Fruit fly (Drosophila melanogaster) whole organism, embryonic: Measurements from ENCODE around the gene CG18213.

ENCODE experiments used
- B-H2 ChIP-seq: fragments of 200-800 bp; sonication (Bioruptor generic); optimal IDR thresholded peaks from 2 replicates; lab custom pipeline; 2018; ENCODE audit warnings: missing biosample characterization, mild to moderate bottlenecking, missing genetic modification characterization
- CG11085 ChIP-seq: fragments of 200-800 bp; sonication (Bioruptor generic); IDR thresholded peaks from 2 replicates; pipeline ENCODE4 v1.3.6; 2022; ENCODE audit warnings: missing biosample characterization, missing genetic modification characterization
- CG12104 ChIP-seq: fragments of 200-800 bp; sonication (Bioruptor generic); optimal IDR thresholded peaks from 3 replicates; lab custom pipeline; 2016; ENCODE audit warnings: missing biosample characterization, missing genetic modification characterization
- CG13287 ChIP-seq: fragments of 200-800 bp; sonication (Bioruptor generic); IDR thresholded peaks from 2 replicates; pipeline ENCODE4 v1.3.6; 2022; ENCODE audit warnings: missing biosample characterization, missing genetic modification characterization; ENCODE audit not compliant: partially characterized antibody
- CG1602 ChIP-seq: fragments of 200-800 bp; sonication (Bioruptor generic); optimal IDR thresholded peaks from 3 replicates; lab custom pipeline; 2016; ENCODE audit warnings: missing biosample characterization, missing genetic modification characterization
- CG16779 ChIP-seq: fragments of 200-800 bp; sonication (Bioruptor generic); IDR thresholded peaks from 2 replicates; pipeline ENCODE4 v1.3.6; 2022; ENCODE audit warnings: missing biosample characterization, missing genetic modification characterization
- CG18599 ChIP-seq: fragments of 200-800 bp; sonication (Bioruptor generic); optimal IDR thresholded peaks from 3 replicates; lab custom pipeline; 2017; ENCODE audit warnings: missing biosample characterization, missing genetic modification characterization, mild to moderate bottlenecking, moderate library complexity, missing genetic modification reagents
- CG2678 ChIP-seq: fragments of 200-800 bp; sonication (Bioruptor generic); optimal IDR thresholded peaks from 3 replicates; lab custom pipeline; 2019; ENCODE audit warnings: missing biosample characterization, mild to moderate bottlenecking, missing genetic modification characterization, moderate library complexity
- CG32532 ChIP-seq: fragments of 200-800 bp; sonication (Bioruptor generic); IDR thresholded peaks from 2 replicates; pipeline ENCODE4 v1.3.6; 2022; ENCODE audit warnings: missing biosample characterization, missing genetic modification characterization
- CG6765 ChIP-seq: fragments of 200-800 bp; sonication (Bioruptor generic); optimal IDR thresholded peaks from 3 replicates; lab custom pipeline; 2017; ENCODE audit warnings: missing biosample characterization, mild to moderate bottlenecking, missing genetic modification characterization
- CG6813 ChIP-seq: fragments of 200-800 bp; sonication (Bioruptor generic); optimal IDR thresholded peaks from 2 replicates; lab custom pipeline; 2017; ENCODE audit warnings: missing biosample characterization, missing genetic modification characterization, mild to moderate bottlenecking, moderate library complexity, missing genetic modification reagents
- CG8388 ChIP-seq: fragments of 200-800 bp; sonication (Bioruptor generic); optimal IDR thresholded peaks from 2 replicates; lab custom pipeline; 2019; ENCODE audit warnings: missing biosample characterization, mild to moderate bottlenecking, missing genetic modification characterization, moderate library complexity
- D ChIP-seq, 2 experiments: fragments of 200-800 bp in 1 of 2; fragments of >200 bp in 1 of 2; sonication (Bioruptor generic) in 1 of 2; optimal IDR thresholded peaks; 2 replicates in 1 of 2; 3 replicates in 1 of 2; lab custom pipeline; 2017; ENCODE audit warnings: mild to moderate bottlenecking in 1 of 2, missing biosample characterization in 1 of 2, missing genetic modification characterization in 1 of 2, missing genetic modification reagents in 1 of 2
- D19A ChIP-seq: fragments of 200-800 bp; optimal IDR thresholded peaks from 3 replicates; lab custom pipeline; 2019; ENCODE audit warnings: missing biosample characterization, mild to moderate bottlenecking, missing genetic modification characterization, moderate library complexity
- Dip3 ChIP-seq: fragments of 200-800 bp; sonication (Bioruptor generic); optimal IDR thresholded peaks from 3 replicates; lab custom pipeline; 2016; ENCODE audit warnings: missing biosample characterization, missing genetic modification characterization
- Fer3 ChIP-seq: fragments of 200-800 bp; sonication (Bioruptor generic); optimal IDR thresholded peaks from 2 replicates; lab custom pipeline; 2018; ENCODE audit warnings: missing biosample characterization, mild to moderate bottlenecking, missing genetic modification characterization, moderate library complexity
- Hr51 ChIP-seq, 2 experiments: fragments of 200-800 bp; sonication (Bioruptor generic); optimal IDR thresholded peaks; 2 replicates in 1 of 2; 3 replicates in 1 of 2; lab custom pipeline; 2016 to 2018; ENCODE audit warnings: missing biosample characterization in 2 of 2, missing genetic modification characterization in 2 of 2, mild to moderate bottlenecking in 1 of 2, moderate library complexity in 1 of 2
- Lhr ChIP-seq: fragments of 200-800 bp; sonication (Bioruptor generic); optimal IDR thresholded peaks from 3 replicates; lab custom pipeline; 2017; ENCODE audit warnings: mild to moderate bottlenecking, missing biosample characterization, missing genetic modification reagents, missing genetic modification characterization
- Oaz ChIP-seq: fragments of 200-800 bp; sonication (Bioruptor generic); IDR thresholded peaks from 2 replicates; pipeline ENCODE4 v1.3.6; 2022; ENCODE audit warnings: missing biosample characterization, missing genetic modification characterization
- Sox100B ChIP-seq: fragments of 200-800 bp; sonication (Bioruptor generic); optimal IDR thresholded peaks from 3 replicates; lab custom pipeline; 2018; ENCODE audit warnings: missing biosample characterization, mild to moderate bottlenecking, missing genetic modification characterization
- ac ChIP-seq: fragments of 200-800 bp; sonication (Bioruptor generic); optimal IDR thresholded peaks from 3 replicates; lab custom pipeline; 2017; ENCODE audit warnings: missing biosample characterization, mild to moderate bottlenecking, missing genetic modification characterization
- crol ChIP-seq: fragments of 200-800 bp; sonication (Bioruptor generic); IDR thresholded peaks from 2 replicates; pipeline ENCODE4 v1.3.6; 2022; ENCODE audit warnings: missing biosample characterization, missing genetic modification characterization
- dm ChIP-seq: fragments of 200-800 bp; sonication (Bioruptor generic); optimal IDR thresholded peaks from 3 replicates; lab custom pipeline; 2016; ENCODE audit warnings: missing biosample characterization, missing genetic modification characterization
- oc ChIP-seq: fragments of 200-800 bp; sonication (Bioruptor generic); optimal IDR thresholded peaks from 2 replicates; lab custom pipeline; 2018; ENCODE audit warnings: missing biosample characterization, mild to moderate bottlenecking, missing genetic modification characterization, moderate library complexity
- pros ChIP-seq: fragments of 200-800 bp; sonication (Bioruptor generic); optimal IDR thresholded peaks from 3 replicates; lab custom pipeline; 2019; ENCODE audit warnings: missing biosample characterization, mild to moderate bottlenecking, missing genetic modification characterization, moderate library complexity
- sd ChIP-seq: fragments of 200-800 bp; sonication (Bioruptor generic); optimal IDR thresholded peaks from 3 replicates; lab custom pipeline; 2018; ENCODE audit warnings: missing biosample characterization, mild to moderate bottlenecking, missing genetic modification characterization, moderate library complexity
- so ChIP-seq: fragments of 200-800 bp; sonication (Bioruptor generic); IDR thresholded peaks from 3 replicates; pipeline ENCODE4 v1.3.6; 2022; ENCODE audit warnings: missing biosample characterization, missing genetic modification characterization
- sob ChIP-seq: fragments of 200-800 bp; sonication (Bioruptor generic); IDR thresholded peaks from 2 replicates; pipeline ENCODE4 v1.3.6; 2022; ENCODE audit warnings: missing biosample characterization, missing genetic modification characterization

Gene CG18213

dm6 chr3R:16987220-16987923 lies 52.6 kb downstream of the CG18213 start, which contains the start of gene CG18622 (continued):
- TF ChIP-seq Sox100B (GFP tag; lab: Kevin White, UChicago) (peak; percentile 11), dm (GFP tag; lab: Kevin White, UChicago) (no peak), CG13287 (GFP tag; lab: Robert Waterston, UW) (peak; percentile 63; the same call in 1 of the 2 replicates), pros (GFP tag; lab: Kevin White, UChicago) (no peak), CG32532 (GFP tag; lab: Robert Waterston, UW) (peak; percentile 29), ac (GFP tag; lab: Kevin White, UChicago) (no peak), Hr51 (GFP tag; optimal IDR thresholded peaks at IDR 0.05; lab: Kevin White, UChicago) (peak in 1 of 2 experiments; percentile 24), Oaz (GFP tag; lab: Robert Waterston, UW) (no peak), CG6765 (GFP tag; lab: Kevin White, UChicago) (no peak), CG16779 (no peak), Lhr (GFP tag; lab: Kevin White, UChicago) (no peak), D (optimal IDR thresholded peaks at IDR 0.05; lab: Kevin White, UChicago) (peak; percentile 1), D (GFP tag; optimal IDR thresholded peaks at IDR 0.05; lab: Kevin White, UChicago) (no peak), sd (tag; lab: Kevin White, UChicago) (peak; percentile 61), sob (peak; percentile 37; the same call in 1 of the 2 replicates), oc (tag; lab: Kevin White, UChicago) (peak; percentile 34), CG6813 (GFP tag; lab: Kevin White, UChicago) (no peak), CG2678 (tag; lab: Kevin White, UChicago) (no peak), Dip3 (GFP tag; lab: Kevin White, UChicago) (no peak), CG8388 (GFP tag; lab: Kevin White, UChicago) (no peak), so (GFP tag; lab: Robert Waterston, UW) (no peak; the same call in 2 of the 3 replicates), CG1602 (GFP tag; lab: Kevin White, UChicago) (no peak), crol (GFP tag; lab: Robert Waterston, UW) (peak; percentile 62), CG12104 (no peak), CG18599 (GFP tag; lab: Kevin White, UChicago) (peak; percentile 28), Fer3 (tag; lab: Kevin White, UChicago) (no peak), D19A (tag; lab: Kevin White, UChicago) (no peak), CG11085 (GFP tag; lab: Robert Waterston, UW) (no peak), B-H2 (GFP tag; lab: Kevin White, UChicago) (peak; percentile 19)
